Worm (Caenorhabditis elegans) whole organism, L4 larva: ENCODE data around the gene Y49F6B.9.

Source experiments
- Y75B8A.6 ChIP-seq: fragments of 200-800 bp; sonication (Bioruptor generic); IDR thresholded peaks from 2 replicates; pipeline ENCODE4 v1.3.6; 2022; ENCODE audit warnings: missing genetic modification reagents, missing genetic modification characterization, missing compliant biosample characterization
- arid-1 ChIP-seq: fragments of 200-800 bp; sonication (Bioruptor generic); conservative IDR thresholded peaks from 2 replicates; pipeline ENCODE4 v1.3.6; 2022; ENCODE audit warnings: missing genetic modification reagents, missing genetic modification characterization, missing compliant biosample characterization
- attf-4 ChIP-seq: sonication (generic microtip); optimal IDR thresholded peaks from 3 replicates; lab custom pipeline; 2017; ENCODE audit warnings: missing biosample characterization, missing genetic modification characterization
- ceh-32 ChIP-seq: sonication (generic microtip); optimal IDR thresholded peaks from 2 replicates; lab custom pipeline; 2016; ENCODE audit warnings: mild to moderate bottlenecking, missing genetic modification characterization, missing compliant biosample characterization; ENCODE audit not compliant: poor library complexity
- ceh-44 ChIP-seq: fragments of 200-800 bp; sonication (Bioruptor generic); IDR thresholded peaks from 2 replicates; pipeline ENCODE4 v1.3.6; 2022; ENCODE audit warnings: missing genetic modification reagents, missing genetic modification characterization, missing compliant biosample characterization
- ceh-62 ChIP-seq: sonication (generic microtip); optimal IDR thresholded peaks from 2 replicates; lab custom pipeline; 2017; ENCODE audit warnings: missing biosample characterization, missing genetic modification characterization
- cey-2 ChIP-seq: sonication (generic microtip); optimal IDR thresholded peaks from 3 replicates; lab custom pipeline; 2017; ENCODE audit warnings: missing genetic modification characterization, mild to moderate bottlenecking, missing compliant biosample characterization, antibody characterized with exemption, borderline replicate concordance; ENCODE audit not compliant: insufficient read depth
- ctbp-1 ChIP-seq: fragments of 200-800 bp; sonication (Bioruptor generic); IDR thresholded peaks from 2 replicates; pipeline ENCODE4 v1.3.6; 2022; ENCODE audit warnings: missing genetic modification reagents, missing genetic modification characterization, missing compliant biosample characterization
- daf-16 ChIP-seq, 3 experiments: sonication (generic microtip); optimal IDR thresholded peaks; 2 replicates each; lab custom pipeline; 2016 to 2017; ENCODE audit warnings: missing genetic modification characterization in 3 of 3, missing genetic modification reagents in 3 of 3, mild to moderate bottlenecking in 2 of 3, missing compliant biosample characterization in 2 of 3, missing biosample characterization in 1 of 3, moderate library complexity in 1 of 3
- daf-19 ChIP-seq: fragments of 200-800 bp; sonication (Bioruptor generic); conservative IDR thresholded peaks from 2 replicates; pipeline ENCODE4 v1.3.6; 2022; ENCODE audit warnings: missing genetic modification characterization, missing compliant biosample characterization
- dmd-8 ChIP-seq: fragments of 200-800 bp; sonication (Bioruptor generic); IDR thresholded peaks from 2 replicates; pipeline ENCODE4 v1.3.6; 2022; ENCODE audit warnings: missing genetic modification characterization, missing compliant biosample characterization
- dpl-1 ChIP-seq: fragments of 150-350 bp; optimal IDR thresholded peaks from 2 replicates; lab custom pipeline; 2014; ENCODE audit warnings: missing biosample characterization, missing genetic modification reagents, missing genetic modification characterization
- egl-27 ChIP-seq: sonication (generic microtip); optimal IDR thresholded peaks from 3 replicates; lab custom pipeline; 2017; ENCODE audit warnings: missing biosample characterization, missing genetic modification reagents, missing genetic modification characterization
- egl-43 ChIP-seq: fragments of 200-800 bp; sonication (Bioruptor generic); IDR thresholded peaks from 2 replicates; pipeline ENCODE4 v1.3.6; 2022; ENCODE audit warnings: missing genetic modification reagents, missing genetic modification characterization, missing compliant biosample characterization
- fkh-10 ChIP-seq: fragments of 150-350 bp; optimal IDR thresholded peaks from 2 replicates; lab custom pipeline; 2014; ENCODE audit warnings: missing biosample characterization, missing genetic modification reagents, missing genetic modification characterization
- hlh-30 ChIP-seq: sonication (generic microtip); optimal IDR thresholded peaks from 2 replicates; lab custom pipeline; 2017; ENCODE audit warnings: antibody characterized with exemption, mild to moderate bottlenecking, missing genetic modification characterization, missing compliant biosample characterization; ENCODE audit not compliant: insufficient read depth
- hmg-1.1 ChIP-seq: fragments of 200-800 bp; sonication (Bioruptor generic); IDR thresholded peaks from 2 replicates; pipeline ENCODE4 v1.3.6; 2022; ENCODE audit warnings: missing genetic modification reagents, missing genetic modification characterization, missing compliant biosample characterization
- lin-13 ChIP-seq: fragments of 150-350 bp; optimal IDR thresholded peaks from 2 replicates; lab custom pipeline; 2014; ENCODE audit warnings: missing biosample characterization, missing genetic modification reagents, missing genetic modification characterization
- lir-3 ChIP-seq: sonication (generic microtip); optimal IDR thresholded peaks from 2 replicates; lab custom pipeline; 2016; ENCODE audit warnings: mild to moderate bottlenecking, missing genetic modification characterization, missing compliant biosample characterization
- mdt-29 ChIP-seq: fragments of 200-800 bp; sonication (Bioruptor generic); IDR thresholded peaks from 2 replicates; pipeline ENCODE4 v1.3.6; 2022; ENCODE audit warnings: missing genetic modification reagents, missing genetic modification characterization, missing compliant biosample characterization
- mxl-2 ChIP-seq: fragments of 200-800 bp; sonication (Bioruptor generic); conservative IDR thresholded peaks from 2 replicates; pipeline ENCODE4 v1.3.6; 2022; ENCODE audit warnings: missing genetic modification reagents, missing genetic modification characterization, missing compliant biosample characterization
- nhr-237 ChIP-seq: sonication (generic microtip); optimal IDR thresholded peaks from 2 replicates; lab custom pipeline; 2017; ENCODE audit warnings: missing biosample characterization, missing genetic modification characterization
- nhr-25 ChIP-seq: sonication (generic microtip); optimal IDR thresholded peaks from 2 replicates; lab custom pipeline; 2017; ENCODE audit warnings: missing genetic modification characterization, mild to moderate bottlenecking, missing compliant biosample characterization, antibody characterized with exemption, moderate library complexity, borderline replicate concordance; ENCODE audit not compliant: insufficient read depth
- nhr-42 ChIP-seq: fragments of 200-800 bp; sonication (Bioruptor generic); IDR thresholded peaks from 2 replicates; pipeline ENCODE4 v1.3.6; 2022; ENCODE audit warnings: missing genetic modification characterization, missing compliant biosample characterization
- nhr-6 ChIP-seq: fragments of 150-350 bp; optimal IDR thresholded peaks from 2 replicates; lab custom pipeline; 2014; ENCODE audit warnings: missing biosample characterization, missing genetic modification characterization
- pha-4 ChIP-seq, 2 experiments: fragments of 150-350 bp in 1 of 2; fragments of 200-800 bp in 1 of 2; sonication (Bioruptor generic) in 1 of 2; IDR thresholded peaks in 1 of 2; optimal IDR thresholded peaks in 1 of 2; 2 replicates each; pipeline versions ENCODE4 v1.3.6 to Lab custom; 2014 to 2022; ENCODE audit warnings: missing genetic modification characterization in 2 of 2, missing genetic modification reagents in 2 of 2, missing biosample characterization in 1 of 2, missing compliant biosample characterization in 1 of 2
- saeg-2 ChIP-seq: fragments of 200-800 bp; sonication (Bioruptor generic); IDR thresholded peaks from 2 replicates; pipeline ENCODE4 v1.3.6; 2022; ENCODE audit warnings: missing genetic modification reagents, missing genetic modification characterization, missing compliant biosample characterization
- skn-1 ChIP-seq: fragments of 150-350 bp; optimal IDR thresholded peaks from 2 replicates; lab custom pipeline; 2014; ENCODE audit warnings: missing biosample characterization, missing genetic modification characterization
- snpc-4 ChIP-seq: fragments of 150-350 bp; optimal IDR thresholded peaks from 2 replicates; lab custom pipeline; 2014; ENCODE audit warnings: missing biosample characterization, missing genetic modification characterization
- tra-1 ChIP-seq: fragments of 200-800 bp; sonication (Bioruptor generic); IDR thresholded peaks from 2 replicates; pipeline ENCODE4 v1.3.6; 2022; ENCODE audit warnings: missing genetic modification reagents, missing genetic modification characterization, missing compliant biosample characterization
- unc-130 ChIP-seq: sonication (generic microtip); optimal IDR thresholded peaks from 2 replicates; lab custom pipeline; 2016; ENCODE audit warnings: missing genetic modification reagents, missing genetic modification characterization, missing compliant biosample characterization
- zfp-2 ChIP-seq: sonication (generic microtip); optimal IDR thresholded peaks from 2 replicates; lab custom pipeline; 2016; ENCODE audit warnings: mild to moderate bottlenecking, missing genetic modification characterization, missing compliant biosample characterization
- zip-11 ChIP-seq: fragments of 200-800 bp; sonication (Bioruptor generic); IDR thresholded peaks from 2 replicates; pipeline ENCODE4 v1.3.6; 2022; ENCODE audit warnings: missing genetic modification characterization, missing compliant biosample characterization
- zip-2 ChIP-seq: fragments of 150-350 bp; optimal IDR thresholded peaks from 2 replicates; lab custom pipeline; 2014; ENCODE audit warnings: missing biosample characterization, missing genetic modification characterization
- ztf-11 ChIP-seq: fragments of 150-350 bp; optimal IDR thresholded peaks from 2 replicates; lab custom pipeline; 2014; ENCODE audit warnings: missing biosample characterization, missing genetic modification characterization
- ztf-7 ChIP-seq: fragments of 150-350 bp; optimal IDR thresholded peaks from 2 replicates; lab custom pipeline; 2014; ENCODE audit warnings: missing biosample characterization, missing genetic modification characterization

Gene Y49F6B.9

DNA sequence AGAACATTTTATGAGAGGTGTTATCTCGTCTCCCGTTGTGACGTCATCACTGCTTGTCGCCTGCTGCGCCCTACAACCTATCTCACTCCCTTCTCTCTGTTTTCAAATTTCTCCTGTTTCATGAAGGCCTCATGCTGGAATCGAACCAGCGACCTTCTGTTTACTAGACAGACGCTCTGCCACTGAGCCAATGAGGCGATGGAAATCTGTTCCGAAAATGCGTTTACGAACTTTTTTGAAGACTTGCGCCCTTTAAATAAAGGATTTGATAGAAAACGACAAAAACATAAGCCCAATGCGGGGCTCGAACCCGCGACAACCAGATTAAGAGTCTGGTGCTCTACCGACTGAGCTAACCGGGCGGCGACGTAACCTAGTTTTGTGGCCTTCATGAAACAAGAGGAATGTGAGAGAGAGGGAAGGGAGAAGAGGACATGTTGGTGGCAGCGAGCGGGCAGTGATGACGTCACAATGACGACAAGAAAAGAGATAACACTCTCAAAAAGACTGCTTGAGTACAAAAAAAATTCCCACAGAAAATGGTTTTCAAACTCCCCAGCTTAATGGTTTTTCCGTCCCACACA lies 19.9 kb upstream of the Y49F6B.9 start, which contains the start of gene clec-126 (continued):
- peak; percentile 51; the same call in 1 of the 2 replicates for TF ChIP-seq ceh-44 (GFP tag; lab: Robert Waterston, UW)
- no peak; the same call in 1 of the 2 replicates for TF ChIP-seq Y75B8A.6
- peak; percentile 84 for TF ChIP-seq hmg-1.1 (GFP tag; lab: Robert Waterston, UW)
- peak; percentile 68 for TF ChIP-seq unc-130
- TF ChIP-seq zip-2 (tag; lab: Kevin White, UChicago): peak; percentile 65
- TF ChIP-seq lir-3 (tag; lab: Kevin White, UChicago): peak; percentile 74
- TF ChIP-seq, all 104 proteins: peak for 65

DNA sequence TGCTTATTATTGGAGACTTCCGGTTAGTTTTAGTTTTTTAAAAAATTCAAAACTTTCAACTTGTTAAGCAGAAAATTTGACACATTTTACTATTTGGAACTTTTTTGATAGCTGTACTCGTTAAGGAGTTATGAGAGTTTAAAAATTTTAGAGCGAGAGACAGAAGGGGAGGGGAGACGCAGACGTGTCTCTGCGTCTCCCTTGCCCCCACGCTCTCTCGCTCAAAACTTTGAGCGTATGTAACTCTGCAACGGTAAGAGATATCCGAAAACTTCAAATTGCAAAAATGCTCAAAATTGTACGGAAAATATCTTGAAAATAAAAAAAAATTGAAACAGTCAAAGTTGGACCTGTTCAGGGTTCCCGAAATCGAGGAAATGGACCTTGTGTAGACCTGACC lies 17.0 kb upstream of the Y49F6B.9 start:
- no peak for TF ChIP-seq ztf-7 (tag; lab: Kevin White, UChicago)
- no peak for TF ChIP-seq lin-13 (GFP tag; lab: Kevin White, UChicago)
- TF ChIP-seq dmd-8 (GFP tag; lab: Robert Waterston, UW): no peak
- no peak for TF ChIP-seq ceh-62 (tag; lab: Kevin White, UChicago)

DNA sequence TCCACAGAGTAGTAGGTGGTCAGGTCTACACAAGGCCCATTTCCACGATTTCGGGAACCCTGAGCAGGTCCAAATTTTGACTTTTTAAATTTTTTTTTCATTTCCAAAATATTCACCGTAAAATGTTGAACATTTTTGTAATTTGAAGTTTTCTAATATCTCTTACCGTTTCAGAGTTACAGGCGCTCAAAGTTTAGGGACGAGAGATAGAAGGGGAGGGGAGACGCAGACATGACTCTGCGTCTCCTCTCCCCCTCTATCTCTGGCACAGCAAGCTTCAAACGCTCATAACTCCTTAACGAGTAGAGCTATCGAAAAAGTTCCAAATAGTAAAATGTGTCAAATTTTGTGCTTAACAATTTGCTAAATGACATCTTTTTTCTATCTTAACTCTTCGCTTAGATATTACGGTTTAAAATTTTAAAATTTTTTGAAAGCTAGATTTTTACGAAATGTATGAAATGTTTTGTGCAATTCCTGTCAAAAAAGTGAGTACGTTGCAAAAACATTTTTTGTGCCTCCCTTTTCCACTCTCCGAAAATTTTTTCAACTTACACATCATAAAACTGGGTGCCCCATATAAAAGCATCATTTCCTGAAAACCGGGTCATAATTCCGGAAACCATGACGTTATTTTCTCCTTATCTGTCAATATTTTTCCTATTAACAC lies 16.3 kb upstream of the Y49F6B.9 start, which contains the start of the genes Y49F6B.14 and clec-125:
Y49F6B.14 (minus strand) TSS at position 101 of the 670 bp plus-strand sequence.
clec-125 (plus strand) TSS at position 620 of the 670 bp plus-strand sequence.
- TF ChIP-seq fkh-10 (GFP tag; lab: Kevin White, UChicago) (no peak), nhr-237 (tag; lab: Kevin White, UChicago) (no peak), daf-16 (GFP tag; optimal IDR thresholded peaks at IDR 0.05; lab: Kevin White, UChicago) (no peak), daf-16 (tag; optimal IDR thresholded peaks at IDR 0.05; lab: Kevin White, UChicago) (no peak), nhr-25 (no peak), egl-43 (GFP tag; lab: Robert Waterston, UW) (no peak), nhr-42 (no peak), egl-27 (no peak), mxl-2 (GFP tag; lab: Robert Waterston, UW) (no peak), mdt-29 (GFP tag; lab: Robert Waterston, UW) (no peak), skn-1 (tag; lab: Kevin White, UChicago) (no peak), saeg-2 (GFP tag; lab: Robert Waterston, UW) (no peak), dpl-1 (GFP tag; lab: Kevin White, UChicago) (no peak), pha-4 (GFP tag; IDR thresholded peaks at IDR 0.05; lab: Robert Waterston, UW) (no peak), pha-4 (tag; optimal IDR thresholded peaks at IDR 0.05; lab: Kevin White, UChicago) (no peak), hlh-30 (tag; lab: Kevin White, UChicago) (no peak), daf-19 (GFP tag; lab: Robert Waterston, UW) (no peak), ctbp-1 (GFP tag; lab: Robert Waterston, UW) (no peak), snpc-4 (tag; lab: Kevin White, UChicago) (no peak), attf-4 (no peak)
- TF ChIP-seq, all 104 proteins: peak for 0

DNA sequence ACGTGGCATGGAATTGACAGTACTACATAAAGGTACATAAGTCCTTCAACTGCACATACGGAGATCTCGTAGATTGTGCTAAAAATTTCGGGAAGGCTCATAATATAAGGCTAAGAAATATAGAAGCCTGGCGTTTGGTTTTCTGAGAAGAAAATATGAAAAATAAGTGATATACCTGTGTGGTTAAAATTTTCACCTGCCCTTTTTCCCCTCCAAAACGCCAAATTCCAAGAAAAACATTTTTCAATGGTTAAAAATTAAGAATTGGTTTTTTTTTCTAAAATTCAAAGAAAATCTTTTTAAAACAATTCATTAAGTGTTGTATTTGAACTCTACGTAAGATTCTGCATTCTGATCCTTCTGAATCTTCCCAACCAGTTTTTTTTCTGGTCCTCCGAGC lies 15.4 kb upstream of the Y49F6B.9 start, which contains the start of gene srz-5:
srz-5 (minus strand) TSS at position 101 of the 400 bp plus-strand sequence.
- TF ChIP-seq nhr-6 (tag; lab: Kevin White, UChicago): no peak
- TF ChIP-seq arid-1 (GFP tag; lab: Robert Waterston, UW): no peak
- no peak for TF ChIP-seq zip-11 (GFP tag; lab: Robert Waterston, UW)
- no peak for TF ChIP-seq ztf-11 (tag; lab: Kevin White, UChicago)
- no peak for TF ChIP-seq zfp-2 (tag; lab: Kevin White, UChicago)
- TF ChIP-seq ceh-32 (tag; lab: Kevin White, UChicago): no peak
- TF ChIP-seq mdt-29 (GFP tag; lab: Robert Waterston, UW): no peak
- TF ChIP-seq tra-1 (GFP tag; lab: Robert Waterston, UW): no peak
- TF ChIP-seq cey-2 (tag; lab: Kevin White, UChicago): no peak
